Fruit fly (Drosophila melanogaster) whole organism, embryonic: ENCODE data around the gene TFAM.

ENCODE experiments used
- Ada2b ChIP-seq: fragments of 200-800 bp; sonication (Bioruptor generic); IDR thresholded peaks from 2 replicates; pipeline ENCODE4 v1.3.6; 2022; ENCODE audit warnings: missing biosample characterization, missing genetic modification characterization
- Aef1 ChIP-seq: fragments of 200-800 bp; sonication (Bioruptor generic); IDR thresholded peaks from 3 replicates; pipeline ENCODE4 v1.3.6; 2022; ENCODE audit warnings: missing biosample characterization, missing genetic modification characterization
- Atf3 ChIP-seq: fragments of 200-800 bp; sonication (Bioruptor generic); optimal IDR thresholded peaks from 3 replicates; lab custom pipeline; 2016; ENCODE audit warnings: missing biosample characterization, missing genetic modification characterization
- Atf6 ChIP-seq: fragments of 200-800 bp; sonication (Bioruptor generic); IDR thresholded peaks from 2 replicates; pipeline ENCODE4 v1.3.6; 2022; ENCODE audit warnings: missing biosample characterization, missing genetic modification characterization
- CG10209 ChIP-seq: fragments of 200-800 bp; sonication (Bioruptor generic); optimal IDR thresholded peaks from 3 replicates; lab custom pipeline; 2017; ENCODE audit warnings: missing biosample characterization, mild to moderate bottlenecking, missing genetic modification characterization, missing genetic modification reagents
- CG10274 ChIP-seq: fragments of 200-800 bp; sonication (Bioruptor generic); optimal IDR thresholded peaks from 3 replicates; lab custom pipeline; 2017; ENCODE audit warnings: missing biosample characterization, mild to moderate bottlenecking, missing genetic modification characterization
- CG10431 ChIP-seq: fragments of 200-800 bp; sonication (Bioruptor generic); optimal IDR thresholded peaks from 3 replicates; lab custom pipeline; 2018; ENCODE audit warnings: missing biosample characterization, mild to moderate bottlenecking, missing genetic modification characterization
- CG11247 ChIP-seq: fragments of 200-800 bp; sonication (Bioruptor generic); IDR thresholded peaks from 2 replicates; pipeline ENCODE4 v1.3.6; 2022; ENCODE audit warnings: missing biosample characterization, missing genetic modification characterization
- CG11504 ChIP-seq: fragments of 200-800 bp; sonication (Bioruptor generic); optimal IDR thresholded peaks from 3 replicates; lab custom pipeline; 2019; ENCODE audit warnings: missing biosample characterization, mild to moderate bottlenecking, missing genetic modification characterization, moderate library complexity
- CG12299 ChIP-seq: fragments of 200-800 bp; sonication (Bioruptor generic); optimal IDR thresholded peaks from 2 replicates; lab custom pipeline; 2018; ENCODE audit warnings: missing biosample characterization, mild to moderate bottlenecking, missing genetic modification characterization
- CG12769 ChIP-seq: fragments of 200-800 bp; sonication (Bioruptor generic); optimal IDR thresholded peaks from 2 replicates; lab custom pipeline; 2019; ENCODE audit warnings: missing biosample characterization, mild to moderate bottlenecking, missing genetic modification characterization, moderate library complexity
- CG12942 ChIP-seq: fragments of 200-800 bp; sonication (Bioruptor generic); optimal IDR thresholded peaks from 3 replicates; lab custom pipeline; 2016; ENCODE audit warnings: missing biosample characterization, missing genetic modification characterization
- CG15514 ChIP-seq: fragments of 200-800 bp; sonication (Bioruptor generic); optimal IDR thresholded peaks from 3 replicates; lab custom pipeline; 2017; ENCODE audit warnings: missing biosample characterization, missing genetic modification characterization, mild to moderate bottlenecking, moderate library complexity, missing genetic modification reagents
- CG1603 ChIP-seq: fragments of 200-800 bp; sonication (Bioruptor generic); optimal IDR thresholded peaks from 2 replicates; lab custom pipeline; 2019; ENCODE audit warnings: missing biosample characterization, mild to moderate bottlenecking, missing genetic modification characterization, moderate library complexity
- CG18476 ChIP-seq: fragments of 200-800 bp; sonication (Bioruptor generic); optimal IDR thresholded peaks from 2 replicates; lab custom pipeline; 2016; ENCODE audit warnings: missing biosample characterization, mild to moderate bottlenecking, missing genetic modification characterization
- CG2199 ChIP-seq: fragments of 200-800 bp; sonication (Bioruptor generic); IDR thresholded peaks from 3 replicates; pipeline ENCODE4 v1.3.6; 2022; ENCODE audit warnings: missing biosample characterization, missing genetic modification characterization
- CG30020 ChIP-seq: fragments of 200-800 bp; optimal IDR thresholded peaks from 2 replicates; lab custom pipeline; 2019; ENCODE audit warnings: missing biosample characterization, mild to moderate bottlenecking, missing genetic modification characterization, moderate library complexity
- CG31388 ChIP-seq: fragments of 200-800 bp; sonication (Bioruptor generic); optimal IDR thresholded peaks from 2 replicates; lab custom pipeline; 2016; ENCODE audit warnings: missing biosample characterization, missing genetic modification characterization
- CG3163 ChIP-seq: fragments of 200-800 bp; sonication (Bioruptor generic); optimal IDR thresholded peaks from 3 replicates; lab custom pipeline; 2016; ENCODE audit warnings: missing biosample characterization, missing genetic modification characterization
- CG34376 ChIP-seq: fragments of 200-800 bp; sonication (Bioruptor generic); optimal IDR thresholded peaks from 2 replicates; lab custom pipeline; 2018; ENCODE audit warnings: missing biosample characterization, mild to moderate bottlenecking, missing genetic modification characterization
- CG3995 ChIP-seq: fragments of 200-800 bp; sonication (Bioruptor generic); optimal IDR thresholded peaks from 3 replicates; lab custom pipeline; 2016; ENCODE audit warnings: missing biosample characterization, missing genetic modification characterization
- CG8944 ChIP-seq: fragments of 200-800 bp; sonication (Bioruptor generic); optimal IDR thresholded peaks from 3 replicates; lab custom pipeline; 2016; ENCODE audit warnings: missing biosample characterization, missing genetic modification characterization
- CG9797 ChIP-seq: fragments of 200-800 bp; sonication (Bioruptor generic); optimal IDR thresholded peaks from 3 replicates; lab custom pipeline; 2018; ENCODE audit warnings: missing biosample characterization, mild to moderate bottlenecking, missing genetic modification characterization
- CoRest ChIP-seq: fragments of 200-800 bp; sonication (Bioruptor generic); optimal IDR thresholded peaks from 3 replicates; lab custom pipeline; 2018; ENCODE audit warnings: missing biosample characterization, mild to moderate bottlenecking, missing genetic modification characterization, moderate library complexity
- Dip3 ChIP-seq: fragments of 200-800 bp; sonication (Bioruptor generic); optimal IDR thresholded peaks from 3 replicates; lab custom pipeline; 2016; ENCODE audit warnings: missing biosample characterization, missing genetic modification characterization
- Fer2 ChIP-seq: fragments of 200-800 bp; sonication (Bioruptor generic); optimal IDR thresholded peaks from 2 replicates; lab custom pipeline; 2018; ENCODE audit warnings: missing biosample characterization, mild to moderate bottlenecking, missing genetic modification characterization, moderate library complexity
- Gsc ChIP-seq: fragments of 200-800 bp; sonication (Bioruptor generic); IDR thresholded peaks from 2 replicates; pipeline ENCODE4 v1.3.6; 2022; ENCODE audit warnings: missing biosample characterization, missing genetic modification characterization
- HLH3B ChIP-seq: fragments of 200-800 bp; sonication (Bioruptor generic); IDR thresholded peaks from 2 replicates; pipeline ENCODE4 v1.3.6; 2022; ENCODE audit warnings: missing biosample characterization, missing genetic modification characterization
- Rfx ChIP-seq: fragments of 200-800 bp; sonication (Bioruptor generic); IDR thresholded peaks from 2 replicates; pipeline ENCODE4 v1.3.6; 2022; ENCODE audit warnings: missing biosample characterization, missing genetic modification characterization
- Scr ChIP-seq: fragments of 200-800 bp; sonication (Bioruptor generic); IDR thresholded peaks from 2 replicates; pipeline ENCODE4 v1.3.6; 2022; ENCODE audit warnings: missing biosample characterization, missing genetic modification characterization; ENCODE audit not compliant: partially characterized antibody
- Side ChIP-seq: fragments of 200-800 bp; sonication (Bioruptor generic); optimal IDR thresholded peaks from 2 replicates; lab custom pipeline; 2016; ENCODE audit warnings: missing biosample characterization, missing genetic modification characterization
- Sin3A ChIP-seq: fragments of >200 bp; optimal IDR thresholded peaks from 2 replicates; lab custom pipeline; 2018
- Sry-δ ChIP-seq: fragments of 200-800 bp; sonication (Bioruptor generic); optimal IDR thresholded peaks from 2 replicates; lab custom pipeline; 2016; ENCODE audit warnings: missing biosample characterization, missing genetic modification characterization
- amos ChIP-seq: fragments of 200-800 bp; sonication (Bioruptor generic); IDR thresholded peaks from 2 replicates; pipeline ENCODE4 v1.3.6; 2022; ENCODE audit warnings: missing biosample characterization, missing genetic modification characterization; ENCODE audit not compliant: partially characterized antibody
- ato ChIP-seq: fragments of 200-800 bp; sonication (Bioruptor generic); IDR thresholded peaks from 2 replicates; pipeline ENCODE4 v1.3.6; 2022; ENCODE audit warnings: missing biosample characterization, missing genetic modification characterization; ENCODE audit not compliant: partially characterized antibody
- az2 ChIP-seq: fragments of 200-800 bp; sonication (Bioruptor generic); optimal IDR thresholded peaks from 3 replicates; lab custom pipeline; 2016; ENCODE audit warnings: missing biosample characterization, missing genetic modification characterization
- chinmo ChIP-seq: fragments of 200-800 bp; sonication (Bioruptor generic); IDR thresholded peaks from 4 replicates; pipeline ENCODE4 v1.3.6; 2022; ENCODE audit warnings: missing biosample characterization, missing genetic modification characterization; ENCODE audit not compliant: partially characterized antibody
- crol ChIP-seq: fragments of 200-800 bp; sonication (Bioruptor generic); IDR thresholded peaks from 2 replicates; pipeline ENCODE4 v1.3.6; 2022; ENCODE audit warnings: missing biosample characterization, missing genetic modification characterization
- disco-r ChIP-seq: fragments of 200-800 bp; sonication (Bioruptor generic); optimal IDR thresholded peaks from 2 replicates; lab custom pipeline; 2016; ENCODE audit warnings: missing biosample characterization, missing genetic modification characterization
- dpn ChIP-seq, 2 experiments: fragments of 200-800 bp; sonication (Bioruptor generic); optimal IDR thresholded peaks; 3 replicates each; lab custom pipeline; 2016; ENCODE audit warnings: missing biosample characterization in 2 of 2, missing genetic modification characterization in 2 of 2
- insv ChIP-seq, 2 experiments: fragments of 200-800 bp; sonication (Bioruptor generic); optimal IDR thresholded peaks; 3 replicates each; lab custom pipeline; 2016 to 2018; ENCODE audit warnings: missing biosample characterization in 2 of 2, missing genetic modification characterization in 2 of 2
- lilli ChIP-seq: fragments of 200-800 bp; sonication (Bioruptor generic); optimal IDR thresholded peaks from 3 replicates; lab custom pipeline; 2016; ENCODE audit warnings: missing biosample characterization, missing genetic modification characterization
- mld ChIP-seq: fragments of 200-800 bp; sonication (Bioruptor generic); IDR thresholded peaks from 3 replicates; pipeline ENCODE4 v1.3.6; 2022; ENCODE audit warnings: missing biosample characterization, missing genetic modification characterization; ENCODE audit not compliant: partially characterized antibody
- nau ChIP-seq: fragments of 200-800 bp; sonication (Bioruptor generic); optimal IDR thresholded peaks from 3 replicates; lab custom pipeline; 2017; ENCODE audit warnings: missing biosample characterization, mild to moderate bottlenecking, missing genetic modification characterization, missing genetic modification reagents
- phol ChIP-seq: fragments of 200-800 bp; sonication (Bioruptor generic); optimal IDR thresholded peaks from 3 replicates; lab custom pipeline; 2018; ENCODE audit warnings: missing biosample characterization, mild to moderate bottlenecking, missing genetic modification characterization, moderate library complexity
- sens-2 ChIP-seq: fragments of 200-800 bp; sonication (Bioruptor generic); IDR thresholded peaks from 2 replicates; pipeline ENCODE4 v1.3.6; 2022; ENCODE audit warnings: missing biosample characterization, missing genetic modification characterization
- sna ChIP-seq: fragments of 200-800 bp; sonication (Bioruptor generic); IDR thresholded peaks from 2 replicates; pipeline ENCODE4 v1.3.6; 2022; ENCODE audit warnings: missing biosample characterization, missing genetic modification characterization; ENCODE audit not compliant: partially characterized antibody
- trh ChIP-seq: fragments of 200-800 bp; sonication (Bioruptor generic); optimal IDR thresholded peaks from 2 replicates; lab custom pipeline; 2016; ENCODE audit warnings: missing biosample characterization, missing genetic modification characterization
- ttk ChIP-seq: fragments of 200-800 bp; sonication (Bioruptor generic); IDR thresholded peaks from 2 replicates; pipeline ENCODE4 v2.1.2; 2022; ENCODE audit warnings: missing biosample characterization, missing genetic modification characterization
- unpg ChIP-seq: fragments of 200-800 bp; sonication (Bioruptor generic); optimal IDR thresholded peaks from 3 replicates; lab custom pipeline; 2018; ENCODE audit warnings: missing biosample characterization, mild to moderate bottlenecking, missing genetic modification characterization, moderate library complexity
- zen2 ChIP-seq: fragments of 200-800 bp; sonication (Bioruptor generic); IDR thresholded peaks from 3 replicates; pipeline ENCODE4 v1.3.6; 2022; ENCODE audit warnings: missing biosample characterization, missing genetic modification characterization; ENCODE audit not compliant: partially characterized antibody

TFAM gene

dm6 chr3R:20604078-20604477, 27.3 kb upstream of the TFAM start (continued):
- no peak for TF ChIP-seq Dip3 (GFP tag; lab: Kevin White, UChicago)
- TF ChIP-seq insv (GFP tag; optimal IDR thresholded peaks at IDR 0.05; lab: Kevin White, UChicago) = no peak
- TF ChIP-seq trh = no peak
- no peak for TF ChIP-seq CG10209 (GFP tag; lab: Kevin White, UChicago)
- TF ChIP-seq CG3163 (GFP tag; lab: Kevin White, UChicago) = no peak
- TF ChIP-seq ttk = 0 out of 2 replicates have a peak, but pooled peaks have one; percentile 29
- no peak for TF ChIP-seq CG8944 (GFP tag; lab: Kevin White, UChicago)
- TF ChIP-seq CG31388 (GFP tag; lab: Kevin White, UChicago) = no peak
- no peak for TF ChIP-seq CG9797
- no peak for TF ChIP-seq az2
- peak; percentile 78 for TF ChIP-seq nau (GFP tag; lab: Kevin White, UChicago)
- TF ChIP-seq CG15514 = no peak
- TF ChIP-seq CG2199 = no peak
- no peak for TF ChIP-seq sna (GFP tag; lab: Robert Waterston, UW)
- TF ChIP-seq mld (GFP tag; lab: Robert Waterston, UW) = no peak
- no peak for TF ChIP-seq Fer2
- TF ChIP-seq phol (tag; lab: Kevin White, UChicago) = no peak
- TF ChIP-seq disco-r (GFP tag; lab: Kevin White, UChicago) = no peak
- TF ChIP-seq zen2 (GFP tag; lab: Robert Waterston, UW) = no peak
- TF ChIP-seq Gsc (GFP tag; lab: Robert Waterston, UW) = no peak
- no peak for TF ChIP-seq unpg (GFP tag; lab: Kevin White, UChicago)
- no peak for TF ChIP-seq CoRest (tag; lab: Kevin White, UChicago)
- TF ChIP-seq CG3995 (GFP tag; lab: Kevin White, UChicago) = no peak
- TF ChIP-seq Sry-δ (GFP tag; lab: Kevin White, UChicago) = no peak
- peak; percentile 35; the same call in 1 of the 2 replicates for TF ChIP-seq Rfx
- TF ChIP-seq CG12299 (tag; lab: Kevin White, UChicago) = no peak
- no peak for TF ChIP-seq CG12942 (GFP tag; lab: Kevin White, UChicago)
- TF ChIP-seq Atf3 (GFP tag; lab: Kevin White, UChicago) = no peak
- no peak for TF ChIP-seq amos (GFP tag; lab: Robert Waterston, UW)
- TF ChIP-seq Atf6 (GFP tag; lab: Robert Waterston, UW) = no peak
- TF ChIP-seq lilli (GFP tag; lab: Kevin White, UChicago) = no peak
- no peak for TF ChIP-seq Sin3A
- TF ChIP-seq Aef1 (GFP tag; lab: Robert Waterston, UW) = no peak
- no peak for TF ChIP-seq CG1603 (tag; lab: Kevin White, UChicago)
- no peak for TF ChIP-seq dpn (GFP tag; optimal IDR thresholded peaks at IDR 0.05; lab: Kevin White, UChicago)
- no peak for TF ChIP-seq Side (GFP tag; lab: Kevin White, UChicago)
- TF ChIP-seq CG11247 (GFP tag; lab: Robert Waterston, UW) = no peak
- TF ChIP-seq ato (GFP tag; lab: Robert Waterston, UW) = no peak
- no peak for TF ChIP-seq CG10431 (GFP tag; lab: Kevin White, UChicago)
- TF ChIP-seq crol = peak; percentile 63
- no peak for TF ChIP-seq CG34376 (GFP tag; lab: Kevin White, UChicago)
- peak; percentile 89 for TF ChIP-seq CG12769 (tag; lab: Kevin White, UChicago)
- no peak for TF ChIP-seq sens-2 (GFP tag; lab: Robert Waterston, UW)
- no peak for TF ChIP-seq Scr (GFP tag; lab: Robert Waterston, UW)
- TF ChIP-seq CG18476 (GFP tag; lab: Kevin White, UChicago) = no peak
- peak; percentile 7; the same call in 1 of the 2 replicates for TF ChIP-seq HLH3B (GFP tag; lab: Robert Waterston, UW)
- no peak for TF ChIP-seq Ada2b (GFP tag; lab: Robert Waterston, UW)
- 0 out of 4 replicates have a peak, but pooled peaks have one; percentile 56 for TF ChIP-seq chinmo (GFP tag; lab: Robert Waterston, UW)
- no peak for TF ChIP-seq CG10274
- no peak for TF ChIP-seq CG30020 (tag; lab: Kevin White, UChicago)
- TF ChIP-seq CG11504 (tag; lab: Kevin White, UChicago) = no peak
